Fruit fly (Drosophila melanogaster) whole organism, embryonic: Measurements from ENCODE around the gene Ets97D.

Experiments
- Atf3 ChIP-seq: fragments of 200-800 bp; sonication (Bioruptor generic); optimal IDR thresholded peaks from 3 replicates; lab custom pipeline; 2016; ENCODE audit warnings: missing biosample characterization, missing genetic modification characterization
- BEAF-32 ChIP-seq: fragments of 200-800 bp; sonication (Bioruptor generic); optimal IDR thresholded peaks from 3 replicates; lab custom pipeline; 2017; ENCODE audit warnings: missing biosample characterization, missing genetic modification characterization, mild to moderate bottlenecking, moderate library complexity, missing genetic modification reagents
- Bdp1 ChIP-seq: fragments of 200-800 bp; sonication (Bioruptor generic); optimal IDR thresholded peaks from 3 replicates; lab custom pipeline; 2016; ENCODE audit warnings: missing biosample characterization, missing genetic modification characterization
- CG11696 ChIP-seq: fragments of 200-800 bp; sonication (Bioruptor generic); IDR thresholded peaks from 2 replicates; pipeline ENCODE4 v1.3.6; 2022; ENCODE audit warnings: missing biosample characterization, missing genetic modification characterization
- CG12659 ChIP-seq: fragments of 200-800 bp; sonication (Bioruptor generic); optimal IDR thresholded peaks from 3 replicates; lab custom pipeline; 2017; ENCODE audit warnings: mild to moderate bottlenecking, missing biosample characterization, missing genetic modification reagents, missing genetic modification characterization
- CG12769 ChIP-seq: fragments of 200-800 bp; sonication (Bioruptor generic); optimal IDR thresholded peaks from 2 replicates; lab custom pipeline; 2019; ENCODE audit warnings: missing biosample characterization, mild to moderate bottlenecking, missing genetic modification characterization, moderate library complexity
- CG13123 ChIP-seq: fragments of 200-800 bp; sonication (Bioruptor generic); optimal IDR thresholded peaks from 2 replicates; lab custom pipeline; 2016; ENCODE audit warnings: missing biosample characterization, missing genetic modification characterization
- CG15479 ChIP-seq: fragments of 200-800 bp; sonication (Bioruptor generic); optimal IDR thresholded peaks from 3 replicates; lab custom pipeline; 2019; ENCODE audit warnings: missing biosample characterization, mild to moderate bottlenecking, missing genetic modification characterization, moderate library complexity
- CG15514 ChIP-seq: fragments of 200-800 bp; sonication (Bioruptor generic); optimal IDR thresholded peaks from 3 replicates; lab custom pipeline; 2017; ENCODE audit warnings: missing biosample characterization, missing genetic modification characterization, mild to moderate bottlenecking, moderate library complexity, missing genetic modification reagents
- CG17186 ChIP-seq: fragments of 200-800 bp; sonication (Bioruptor generic); optimal IDR thresholded peaks from 3 replicates; lab custom pipeline; 2017; ENCODE audit warnings: missing biosample characterization, missing genetic modification reagents, missing genetic modification characterization
- CG17829 ChIP-seq: fragments of 200-800 bp; optimal IDR thresholded peaks from 2 replicates; lab custom pipeline; 2019; ENCODE audit warnings: missing biosample characterization, mild to moderate bottlenecking, missing genetic modification characterization, moderate library complexity
- CG1792 ChIP-seq: fragments of 200-800 bp; sonication (Bioruptor generic); optimal IDR thresholded peaks from 2 replicates; lab custom pipeline; 2016; ENCODE audit warnings: missing biosample characterization, missing genetic modification characterization
- CG2678 ChIP-seq: fragments of 200-800 bp; sonication (Bioruptor generic); optimal IDR thresholded peaks from 3 replicates; lab custom pipeline; 2019; ENCODE audit warnings: missing biosample characterization, mild to moderate bottlenecking, missing genetic modification characterization, moderate library complexity
- CG3847 ChIP-seq: fragments of 200-800 bp; sonication (Bioruptor generic); IDR thresholded peaks from 2 replicates; pipeline ENCODE4 v1.3.6; 2022; ENCODE audit warnings: missing biosample characterization, missing genetic modification characterization
- CG3995 ChIP-seq: fragments of 200-800 bp; sonication (Bioruptor generic); optimal IDR thresholded peaks from 3 replicates; lab custom pipeline; 2016; ENCODE audit warnings: missing biosample characterization, missing genetic modification characterization
- CG6813 ChIP-seq: fragments of 200-800 bp; sonication (Bioruptor generic); optimal IDR thresholded peaks from 2 replicates; lab custom pipeline; 2017; ENCODE audit warnings: missing biosample characterization, missing genetic modification characterization, mild to moderate bottlenecking, moderate library complexity, missing genetic modification reagents
- CG7357 ChIP-seq: fragments of 200-800 bp; sonication (Bioruptor generic); IDR thresholded peaks from 3 replicates; pipeline ENCODE4 v1.3.6; 2022; ENCODE audit warnings: missing biosample characterization, missing genetic modification characterization
- CG8924 ChIP-seq: fragments of 200-800 bp; optimal IDR thresholded peaks from 3 replicates; lab custom pipeline; 2019; ENCODE audit warnings: missing biosample characterization, mild to moderate bottlenecking, missing genetic modification characterization, moderate library complexity
- Dp ChIP-seq: fragments of 200-800 bp; sonication (Bioruptor generic); optimal IDR thresholded peaks from 2 replicates; lab custom pipeline; 2018; ENCODE audit warnings: missing biosample characterization, mild to moderate bottlenecking, missing genetic modification characterization, moderate library complexity
- E2f2 ChIP-seq: fragments of 200-800 bp; sonication (Bioruptor generic); IDR thresholded peaks from 2 replicates; pipeline ENCODE4 v1.3.6; 2022; ENCODE audit warnings: missing biosample characterization, missing genetic modification characterization
- Elba2 ChIP-seq: fragments of 200-800 bp; sonication (Bioruptor generic); optimal IDR thresholded peaks from 3 replicates; lab custom pipeline; 2016; ENCODE audit warnings: missing biosample characterization, missing genetic modification characterization
- Ets97D ChIP-seq: fragments of 200-800 bp; sonication (Bioruptor generic); optimal IDR thresholded peaks from 3 replicates; lab custom pipeline; 2016; ENCODE audit warnings: missing biosample characterization, missing genetic modification characterization
- Hr78 ChIP-seq, 2 experiments: fragments of 200-800 bp in 1 of 2; fragments of >200 bp in 1 of 2; sonication (Bioruptor generic) in 1 of 2; optimal IDR thresholded peaks; 2 replicates each; lab custom pipeline; 2017 to 2019; ENCODE audit warnings: missing biosample characterization in 2 of 2, missing genetic modification characterization in 2 of 2, mild to moderate bottlenecking in 1 of 2, moderate library complexity in 1 of 2
- Med ChIP-seq: fragments of 200-800 bp; sonication (Bioruptor generic); peaks from one replicate; lab custom pipeline; 2016; ENCODE audit warnings: missing biosample characterization, missing genetic modification characterization, mild to moderate bottlenecking, inconsistent platforms, moderate library complexity
- Myb ChIP-seq: fragments of 200-800 bp; sonication (Bioruptor generic); optimal IDR thresholded peaks from 2 replicates; lab custom pipeline; 2016; ENCODE audit warnings: missing biosample characterization, missing genetic modification characterization
- Scr ChIP-seq: fragments of 200-800 bp; sonication (Bioruptor generic); IDR thresholded peaks from 2 replicates; pipeline ENCODE4 v1.3.6; 2022; ENCODE audit warnings: missing biosample characterization, missing genetic modification characterization; ENCODE audit not compliant: partially characterized antibody
- Trl ChIP-seq, 3 experiments: fragments of >200 bp in 2 of 3; fragments of 200-800 bp in 1 of 3; sonication (Bioruptor generic) in 1 of 3; optimal IDR thresholded peaks; 2 replicates in 1 of 3; 3 replicates in 2 of 3; lab custom pipeline; 2016 to 2017; ENCODE audit warnings: missing biosample characterization in 1 of 3, missing genetic modification characterization in 1 of 3
- Usf ChIP-seq: fragments of 200-800 bp; sonication (Bioruptor generic); optimal IDR thresholded peaks from 2 replicates; lab custom pipeline; 2017; ENCODE audit warnings: missing genotype, missing biosample characterization, missing genetic modification characterization
- Vsx1 ChIP-seq: fragments of 200-800 bp; sonication (Bioruptor generic); optimal IDR thresholded peaks from 2 replicates; lab custom pipeline; 2017; ENCODE audit warnings: missing biosample characterization, mild to moderate bottlenecking, missing genetic modification characterization, missing genetic modification reagents
- ash1 ChIP-seq: fragments of 200-800 bp; sonication (Bioruptor generic); optimal IDR thresholded peaks from 2 replicates; lab custom pipeline; 2018; ENCODE audit warnings: missing biosample characterization, mild to moderate bottlenecking, missing genetic modification characterization
- bowl ChIP-seq: fragments of 200-800 bp; sonication (Bioruptor generic); IDR thresholded peaks from 2 replicates; pipeline ENCODE4 v1.3.6; 2022; ENCODE audit warnings: missing biosample characterization, missing genetic modification characterization
- caup ChIP-seq: fragments of 200-800 bp; sonication (Bioruptor generic); optimal IDR thresholded peaks from 3 replicates; lab custom pipeline; 2017; ENCODE audit warnings: missing biosample characterization, mild to moderate bottlenecking, missing genetic modification characterization, moderate library complexity; ENCODE audit not compliant: severe bottlenecking
- crp ChIP-seq, 2 experiments: fragments of 200-800 bp; sonication (Bioruptor generic); optimal IDR thresholded peaks; 2 replicates in 1 of 2; 3 replicates in 1 of 2; lab custom pipeline; 2017; ENCODE audit warnings: missing biosample characterization in 2 of 2, missing genetic modification characterization in 2 of 2, mild to moderate bottlenecking in 1 of 2, moderate library complexity in 1 of 2
- ewg ChIP-seq: fragments of 200-800 bp; sonication (Bioruptor generic); optimal IDR thresholded peaks from 3 replicates; lab custom pipeline; 2017; ENCODE audit warnings: mild to moderate bottlenecking, missing biosample characterization, missing genetic modification reagents, missing genetic modification characterization
- gcm ChIP-seq: fragments of 200-800 bp; sonication (Bioruptor generic); optimal IDR thresholded peaks from 2 replicates; lab custom pipeline; 2019; ENCODE audit warnings: missing biosample characterization, mild to moderate bottlenecking, missing genetic modification characterization, moderate library complexity
- gfzf ChIP-seq: fragments of 200-800 bp; sonication (Bioruptor generic); optimal IDR thresholded peaks from 2 replicates; lab custom pipeline; 2016; ENCODE audit warnings: missing biosample characterization, mild to moderate bottlenecking, missing genetic modification characterization, moderate library complexity
- h ChIP-seq: fragments of >200 bp; optimal IDR thresholded peaks from 2 replicates; lab custom pipeline; 2017
- nau ChIP-seq: fragments of 200-800 bp; sonication (Bioruptor generic); optimal IDR thresholded peaks from 3 replicates; lab custom pipeline; 2017; ENCODE audit warnings: missing biosample characterization, mild to moderate bottlenecking, missing genetic modification characterization, missing genetic modification reagents
- nmo ChIP-seq: fragments of 200-800 bp; sonication (Bioruptor generic); optimal IDR thresholded peaks from 2 replicates; lab custom pipeline; 2018; ENCODE audit warnings: missing biosample characterization, mild to moderate bottlenecking, missing genetic modification characterization, moderate library complexity
- phol ChIP-seq: fragments of 200-800 bp; sonication (Bioruptor generic); optimal IDR thresholded peaks from 3 replicates; lab custom pipeline; 2018; ENCODE audit warnings: missing biosample characterization, mild to moderate bottlenecking, missing genetic modification characterization, moderate library complexity
- pzg ChIP-seq: fragments of 200-800 bp; sonication (Bioruptor generic); optimal IDR thresholded peaks from 3 replicates; lab custom pipeline; 2018; ENCODE audit warnings: missing biosample characterization, mild to moderate bottlenecking, missing genetic modification characterization, moderate library complexity
- ranshi ChIP-seq: fragments of 200-800 bp; sonication (Bioruptor generic); IDR thresholded peaks from 2 replicates; pipeline ENCODE4 v1.3.6; 2022; ENCODE audit warnings: missing biosample characterization, missing genetic modification characterization
- sens ChIP-seq: fragments of 200-800 bp; sonication (Bioruptor generic); peaks from one replicate; lab custom pipeline; 2016; ENCODE audit warnings: missing biosample characterization, missing genetic modification characterization
- trem ChIP-seq: fragments of 200-800 bp; optimal IDR thresholded peaks from 3 replicates; lab custom pipeline; 2019; ENCODE audit warnings: missing biosample characterization, mild to moderate bottlenecking, missing genetic modification characterization, moderate library complexity
- vnd ChIP-seq: fragments of 200-800 bp; sonication (Bioruptor generic); IDR thresholded peaks from 3 replicates; pipeline ENCODE4 v1.3.6; 2022; ENCODE audit warnings: missing biosample characterization, missing genetic modification characterization; ENCODE audit not compliant: partially characterized antibody
- zf30C ChIP-seq: fragments of 200-800 bp; sonication (Bioruptor generic); optimal IDR thresholded peaks from 3 replicates; lab custom pipeline; 2018; ENCODE audit warnings: missing biosample characterization, mild to moderate bottlenecking, missing genetic modification characterization

Gene Ets97D

DNA sequence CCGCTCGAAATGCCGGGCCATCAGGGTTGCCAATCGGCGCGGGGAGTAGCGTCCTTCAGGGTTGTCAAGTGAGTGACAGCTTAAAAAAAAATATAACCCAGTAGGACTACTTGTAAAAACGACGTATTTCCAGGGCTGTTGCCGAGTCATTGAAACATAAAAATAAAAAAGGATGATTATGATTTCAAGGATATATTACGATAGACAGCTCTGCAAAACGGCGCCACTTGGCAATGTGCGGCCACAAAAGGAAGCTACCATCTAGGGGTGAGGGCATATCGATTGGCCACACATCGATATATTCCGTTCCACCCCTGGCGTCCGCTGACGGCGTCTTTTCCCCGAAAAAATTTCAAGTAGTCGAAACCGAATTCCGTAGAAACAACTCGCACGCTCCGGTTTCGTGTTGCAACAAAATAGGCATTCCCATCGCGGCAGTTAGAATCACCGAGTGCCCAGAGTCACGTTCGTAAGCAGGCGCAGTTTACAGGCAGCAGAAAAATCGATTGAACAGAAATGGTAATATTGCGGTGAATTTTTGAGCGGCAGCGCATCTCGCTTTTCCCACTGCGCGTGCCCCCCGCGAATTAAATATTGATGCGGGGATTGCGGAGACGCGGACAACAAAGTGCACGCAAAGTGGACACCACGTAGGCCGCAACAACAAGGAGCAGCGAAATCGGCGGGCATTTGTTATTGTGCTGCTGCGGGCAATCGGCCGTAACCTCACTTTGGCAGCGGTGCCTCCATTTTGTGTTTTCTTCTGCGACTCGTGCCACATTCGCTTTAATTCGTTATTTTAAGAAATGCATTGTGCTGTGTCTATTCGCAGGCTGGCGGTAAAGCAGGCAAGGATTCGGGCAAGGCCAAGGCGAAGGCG, 45.9 kb downstream of the Ets97D start, which contains the start of the genes ball and His2Av (continued):
- TF ChIP-seq bowl (GFP tag; lab: Robert Waterston, UW), result peak; percentile 42; the same call in 1 of the 2 replicates
- TF ChIP-seq Hr78 (GFP tag; optimal IDR thresholded peaks at IDR 0.05; lab: Kevin White, UChicago), result no peak
- peak; percentile 65 for TF ChIP-seq CG8924
- peak; percentile 89 for TF ChIP-seq CG3847
- peak; percentile 77 for TF ChIP-seq CG13123 (GFP tag; lab: Kevin White, UChicago)
- no peak for TF ChIP-seq CG15479 (GFP tag; lab: Kevin White, UChicago)
- peak; percentile 73 for TF ChIP-seq Atf3 (GFP tag; lab: Kevin White, UChicago)
- peak; percentile 55 for TF ChIP-seq CG6813
- TF ChIP-seq CG1792 (GFP tag; lab: Kevin White, UChicago), result peak; percentile 77
- TF ChIP-seq CG12659, result peak; percentile 89
- peak; percentile 54 for TF ChIP-seq Usf
- TF ChIP-seq gcm (GFP tag; lab: Kevin White, UChicago), result peak; percentile 77
- TF ChIP-seq CG12769 (tag; lab: Kevin White, UChicago), result peak; percentile 74
- peak; percentile 24 for TF ChIP-seq ash1 (GFP tag; lab: Kevin White, UChicago)
- TF ChIP-seq ewg, result peak; percentile 86
- TF ChIP-seq vnd, result peak; percentile 82
- peak; percentile 12 for TF ChIP-seq zf30C (GFP tag; lab: Kevin White, UChicago)
- peak; percentile 82 for TF ChIP-seq caup (GFP tag; lab: Kevin White, UChicago)
- 0 out of 2 replicates have a peak, but pooled peaks have one; percentile 27 for TF ChIP-seq CG11696 (GFP tag; lab: Robert Waterston, UW)
- peak; percentile 83 for TF ChIP-seq Bdp1
- peak; percentile 82 for TF ChIP-seq Myb (GFP tag; lab: Kevin White, UChicago)
- TF ChIP-seq nau (GFP tag; lab: Kevin White, UChicago), result peak; percentile 59
- TF ChIP-seq, all 482 proteins: peak for 437

dm6 chr3R:26862848-26863448, 49.7 kb downstream of the Ets97D start, which contains the start of the genes Lerp and IntS12:
TSS of gene Lerp (minus strand) at chr3R:26863130.
TSS of gene IntS12 (plus strand) at chr3R:26863376.
- TF ChIP-seq Trl (optimal IDR thresholded peaks at IDR 0.05; lab: Kevin White, UChicago) (peak in 1 of 2 experiments; percentile 56), Trl (GFP tag; optimal IDR thresholded peaks at IDR 0.05; lab: Kevin White, UChicago) (no peak), CG17186 (GFP tag; lab: Kevin White, UChicago) (peak; percentile 5), Vsx1 (peak; percentile 15), Med (peak; percentile 63), phol (peak; percentile 26), Myb (GFP tag; lab: Kevin White, UChicago) (peak; percentile 79), CG15514 (GFP tag; lab: Kevin White, UChicago) (peak; percentile 15), BEAF-32 (GFP tag; lab: Kevin White, UChicago) (peak; percentile 28), Elba2 (GFP tag; lab: Kevin White, UChicago) (peak; percentile 90), trem (tag; lab: Kevin White, UChicago) (peak; percentile 92), CG7357 (GFP tag; lab: Robert Waterston, UW) (no peak), crp (GFP tag; optimal IDR thresholded peaks at IDR 0.05; lab: Kevin White, UChicago) (peak; percentile 91 to 98), Dp (GFP tag; lab: Kevin White, UChicago) (peak; percentile 82), pzg (GFP tag; lab: Kevin White, UChicago) (peak; percentile 63), ranshi (0 out of 2 replicates have a peak, but pooled peaks have one; percentile 10), CG2678 (no peak), E2f2 (GFP tag; lab: Robert Waterston, UW) (peak; percentile 88), nmo (GFP tag; lab: Kevin White, UChicago) (peak; percentile 36), Scr (GFP tag; lab: Robert Waterston, UW) (peak; percentile 19; the same call in 1 of the 2 replicates), CG17829 (tag; lab: Kevin White, UChicago) (peak; percentile 26), CG3995 (GFP tag; lab: Kevin White, UChicago) (peak; percentile 66), sens (GFP tag; lab: Kevin White, UChicago) (peak; percentile 64), Ets97D (GFP tag; lab: Kevin White, UChicago) (peak; percentile 62), gfzf (GFP tag; lab: Kevin White, UChicago) (peak; percentile 34), h (no peak)
